Fruit fly (Drosophila melanogaster) whole organism, embryonic: ENCODE measurements around the gene lute.

ENCODE experiments used
- Ada2b ChIP-seq: fragments of 200-800 bp; sonication (Bioruptor generic); IDR thresholded peaks from 2 replicates; pipeline ENCODE4 v1.3.6; 2022; ENCODE audit warnings: missing biosample characterization, missing genetic modification characterization
- Asciz ChIP-seq: fragments of 200-800 bp; sonication (Bioruptor generic); optimal IDR thresholded peaks from 2 replicates; lab custom pipeline; 2017; ENCODE audit warnings: missing biosample characterization, mild to moderate bottlenecking, missing genetic modification characterization, missing genetic modification reagents
- BtbVII ChIP-seq: fragments of 200-800 bp; sonication (Bioruptor generic); optimal IDR thresholded peaks from 3 replicates; lab custom pipeline; 2017; ENCODE audit warnings: missing biosample characterization, mild to moderate bottlenecking, missing genetic modification characterization
- CG10209 ChIP-seq: fragments of 200-800 bp; sonication (Bioruptor generic); optimal IDR thresholded peaks from 3 replicates; lab custom pipeline; 2017; ENCODE audit warnings: missing biosample characterization, mild to moderate bottlenecking, missing genetic modification characterization, missing genetic modification reagents
- CG10274 ChIP-seq: fragments of 200-800 bp; sonication (Bioruptor generic); optimal IDR thresholded peaks from 3 replicates; lab custom pipeline; 2017; ENCODE audit warnings: missing biosample characterization, mild to moderate bottlenecking, missing genetic modification characterization
- CG11695 ChIP-seq: fragments of 200-800 bp; sonication (Bioruptor generic); IDR thresholded peaks from 3 replicates; pipeline ENCODE4 v1.3.6; 2022; ENCODE audit warnings: missing biosample characterization, missing genetic modification characterization
- CG12744 ChIP-seq: fragments of 200-800 bp; sonication (Bioruptor generic); optimal IDR thresholded peaks from 2 replicates; lab custom pipeline; 2016; ENCODE audit warnings: missing biosample characterization, missing genetic modification characterization
- CG14441 ChIP-seq: fragments of 200-800 bp; sonication (Bioruptor generic); IDR thresholded peaks from 2 replicates; pipeline ENCODE4 v1.3.6; 2022; ENCODE audit warnings: missing biosample characterization, missing genetic modification characterization
- CG15601 ChIP-seq: fragments of 200-800 bp; sonication (Bioruptor generic); optimal IDR thresholded peaks from 3 replicates; lab custom pipeline; 2019; ENCODE audit warnings: missing biosample characterization, mild to moderate bottlenecking, missing genetic modification characterization, moderate library complexity
- CG1647 ChIP-seq: fragments of 200-800 bp; sonication (Bioruptor generic); optimal IDR thresholded peaks from 3 replicates; lab custom pipeline; 2016; ENCODE audit warnings: missing biosample characterization, missing genetic modification characterization
- CG31224 ChIP-seq: fragments of 200-800 bp; sonication (Bioruptor generic); IDR thresholded peaks from 2 replicates; pipeline ENCODE4 v1.3.6; 2022; ENCODE audit warnings: missing biosample characterization, missing genetic modification characterization
- CG31441 ChIP-seq: fragments of 200-800 bp; sonication (Bioruptor generic); IDR thresholded peaks from 2 replicates; pipeline ENCODE4 v1.3.6; 2022; ENCODE audit warnings: missing biosample characterization, missing genetic modification characterization
- CG33213 ChIP-seq: fragments of 200-800 bp; sonication (Bioruptor generic); optimal IDR thresholded peaks from 3 replicates; lab custom pipeline; 2016; ENCODE audit warnings: missing biosample characterization, missing genetic modification characterization
- CG4328 ChIP-seq: fragments of 200-800 bp; sonication (Bioruptor generic); optimal IDR thresholded peaks from 3 replicates; lab custom pipeline; 2017; ENCODE audit warnings: missing biosample characterization, missing genetic modification reagents, missing genetic modification characterization
- CG6813 ChIP-seq: fragments of 200-800 bp; sonication (Bioruptor generic); optimal IDR thresholded peaks from 2 replicates; lab custom pipeline; 2017; ENCODE audit warnings: missing biosample characterization, missing genetic modification characterization, mild to moderate bottlenecking, moderate library complexity, missing genetic modification reagents
- CG7928 ChIP-seq: fragments of 200-800 bp; sonication (Bioruptor generic); optimal IDR thresholded peaks from 2 replicates; lab custom pipeline; 2017; ENCODE audit warnings: missing biosample characterization, mild to moderate bottlenecking, missing genetic modification characterization
- CG9215 ChIP-seq: fragments of 200-800 bp; sonication (Bioruptor generic); IDR thresholded peaks from 2 replicates; pipeline ENCODE4 v1.3.6; 2022; ENCODE audit warnings: missing biosample characterization, missing genetic modification characterization
- CG9876 ChIP-seq: fragments of 200-800 bp; sonication (Bioruptor generic); optimal IDR thresholded peaks from 2 replicates; lab custom pipeline; 2016; ENCODE audit warnings: missing biosample characterization, missing genetic modification characterization
- CTCF ChIP-seq: fragments of 200-800 bp; sonication (Bioruptor generic); optimal IDR thresholded peaks from 2 replicates; lab custom pipeline; 2017; ENCODE audit warnings: missing biosample characterization, mild to moderate bottlenecking, missing genetic modification characterization, moderate library complexity
- CoRest ChIP-seq: fragments of 200-800 bp; sonication (Bioruptor generic); optimal IDR thresholded peaks from 3 replicates; lab custom pipeline; 2018; ENCODE audit warnings: missing biosample characterization, mild to moderate bottlenecking, missing genetic modification characterization, moderate library complexity
- Dek ChIP-seq: fragments of 200-800 bp; sonication (Bioruptor generic); optimal IDR thresholded peaks from 3 replicates; lab custom pipeline; 2019; ENCODE audit warnings: missing biosample characterization, mild to moderate bottlenecking, missing genetic modification characterization, moderate library complexity
- Fer2 ChIP-seq: fragments of 200-800 bp; sonication (Bioruptor generic); optimal IDR thresholded peaks from 2 replicates; lab custom pipeline; 2018; ENCODE audit warnings: missing biosample characterization, mild to moderate bottlenecking, missing genetic modification characterization, moderate library complexity
- Gsc ChIP-seq: fragments of 200-800 bp; sonication (Bioruptor generic); IDR thresholded peaks from 2 replicates; pipeline ENCODE4 v1.3.6; 2022; ENCODE audit warnings: missing biosample characterization, missing genetic modification characterization
- Hmr ChIP-seq: fragments of 200-800 bp; sonication (Bioruptor generic); optimal IDR thresholded peaks from 3 replicates; lab custom pipeline; 2017; ENCODE audit warnings: mild to moderate bottlenecking, missing biosample characterization, missing genetic modification reagents, missing genetic modification characterization
- Hr3 ChIP-seq: fragments of 200-800 bp; sonication (Bioruptor generic); optimal IDR thresholded peaks from 3 replicates; lab custom pipeline; 2016; ENCODE audit warnings: missing biosample characterization, missing genetic modification characterization
- MESR4 ChIP-seq: fragments of 200-800 bp; sonication (Bioruptor generic); optimal IDR thresholded peaks from 2 replicates; lab custom pipeline; 2018; ENCODE audit warnings: missing biosample characterization, mild to moderate bottlenecking, missing genetic modification characterization, moderate library complexity
- MTF-1 ChIP-seq: fragments of 200-800 bp; sonication (Bioruptor generic); optimal IDR thresholded peaks from 2 replicates; lab custom pipeline; 2018; ENCODE audit warnings: missing biosample characterization, mild to moderate bottlenecking, missing genetic modification characterization, borderline replicate concordance
- Mad ChIP-seq: fragments of 200-800 bp; sonication (Bioruptor generic); optimal IDR thresholded peaks from 2 replicates; lab custom pipeline; 2016; ENCODE audit warnings: missing biosample characterization, missing genetic modification characterization
- Mes4 ChIP-seq: fragments of 200-800 bp; sonication (Bioruptor generic); optimal IDR thresholded peaks from 2 replicates; lab custom pipeline; 2016; ENCODE audit warnings: missing biosample characterization, missing genetic modification characterization
- TFAM ChIP-seq: fragments of 200-800 bp; sonication (Bioruptor generic); optimal IDR thresholded peaks from 2 replicates; lab custom pipeline; 2017; ENCODE audit warnings: missing biosample characterization, missing genetic modification characterization, inconsistent platforms
- YL-1 ChIP-seq: fragments of 200-800 bp; sonication (Bioruptor generic); optimal IDR thresholded peaks from 3 replicates; lab custom pipeline; 2017; ENCODE audit warnings: missing biosample characterization, mild to moderate bottlenecking, missing genetic modification characterization
- bab2 ChIP-seq: fragments of 200-800 bp; sonication (Bioruptor generic); optimal IDR thresholded peaks from 2 replicates; lab custom pipeline; 2016; ENCODE audit warnings: missing biosample characterization, missing genetic modification characterization
- crp ChIP-seq, 2 experiments: fragments of 200-800 bp; sonication (Bioruptor generic); optimal IDR thresholded peaks; 2 replicates in 1 of 2; 3 replicates in 1 of 2; lab custom pipeline; 2017; ENCODE audit warnings: missing biosample characterization in 2 of 2, missing genetic modification characterization in 2 of 2, mild to moderate bottlenecking in 1 of 2, moderate library complexity in 1 of 2
- danr ChIP-seq: fragments of 200-800 bp; sonication (Bioruptor generic); IDR thresholded peaks from 2 replicates; pipeline ENCODE4 v1.3.6; 2022; ENCODE audit warnings: missing biosample characterization, missing genetic modification characterization
- fd96Cb ChIP-seq: fragments of 200-800 bp; sonication (Bioruptor generic); optimal IDR thresholded peaks from 2 replicates; lab custom pipeline; 2018; ENCODE audit warnings: missing biosample characterization, mild to moderate bottlenecking, missing genetic modification characterization, moderate library complexity
- fru ChIP-seq: fragments of >200 bp; optimal IDR thresholded peaks from 2 replicates; lab custom pipeline; 2017
- gce ChIP-seq: fragments of 200-800 bp; sonication (Bioruptor generic); IDR thresholded peaks from 3 replicates; pipeline ENCODE4 v1.3.6; 2022; ENCODE audit warnings: missing biosample characterization, missing genetic modification characterization
- h ChIP-seq: fragments of >200 bp; optimal IDR thresholded peaks from 2 replicates; lab custom pipeline; 2017
- hkb ChIP-seq, 2 experiments: fragments of 200-800 bp in 1 of 2; fragments of >200 bp in 1 of 2; sonication (Bioruptor generic) in 1 of 2; IDR thresholded peaks in 1 of 2; optimal IDR thresholded peaks in 1 of 2; 2 replicates each; pipeline versions ENCODE4 v1.3.6 to Lab custom; 2017 to 2022; ENCODE audit warnings: missing biosample characterization in 1 of 2, missing genetic modification characterization in 1 of 2
- lbe ChIP-seq: fragments of 200-800 bp; sonication (Bioruptor generic); optimal IDR thresholded peaks from 2 replicates; lab custom pipeline; 2016; ENCODE audit warnings: missing biosample characterization, mild to moderate bottlenecking, missing genetic modification characterization
- mirr ChIP-seq: fragments of 200-800 bp; sonication (Bioruptor generic); optimal IDR thresholded peaks from 3 replicates; lab custom pipeline; 2018; ENCODE audit warnings: missing biosample characterization, mild to moderate bottlenecking, missing genetic modification characterization
- mld ChIP-seq: fragments of 200-800 bp; sonication (Bioruptor generic); IDR thresholded peaks from 3 replicates; pipeline ENCODE4 v1.3.6; 2022; ENCODE audit warnings: missing biosample characterization, missing genetic modification characterization; ENCODE audit not compliant: partially characterized antibody
- pho ChIP-seq: fragments of 200-800 bp; sonication (Bioruptor generic); optimal IDR thresholded peaks from 2 replicates; lab custom pipeline; 2016; ENCODE audit warnings: missing biosample characterization, missing genetic modification characterization
- pnt ChIP-seq: fragments of 200-800 bp; sonication (Bioruptor generic); optimal IDR thresholded peaks from 3 replicates; lab custom pipeline; 2016; ENCODE audit warnings: missing biosample characterization, missing genetic modification characterization
- pum ChIP-seq: fragments of 200-800 bp; sonication (Bioruptor generic); optimal IDR thresholded peaks from 2 replicates; lab custom pipeline; 2016; ENCODE audit warnings: missing biosample characterization, missing genetic modification characterization
- sens-2 ChIP-seq: fragments of 200-800 bp; sonication (Bioruptor generic); IDR thresholded peaks from 2 replicates; pipeline ENCODE4 v1.3.6; 2022; ENCODE audit warnings: missing biosample characterization, missing genetic modification characterization
- sima ChIP-seq: fragments of 200-800 bp; sonication (Bioruptor generic); optimal IDR thresholded peaks from 2 replicates; lab custom pipeline; 2016; ENCODE audit warnings: missing biosample characterization, missing genetic modification characterization
- trem ChIP-seq: fragments of 200-800 bp; optimal IDR thresholded peaks from 3 replicates; lab custom pipeline; 2019; ENCODE audit warnings: missing biosample characterization, mild to moderate bottlenecking, missing genetic modification characterization, moderate library complexity
- yki ChIP-seq: fragments of >200 bp; optimal IDR thresholded peaks from 3 replicates; lab custom pipeline; 2018
- zen ChIP-seq: fragments of 200-800 bp; sonication (Bioruptor generic); optimal IDR thresholded peaks from 3 replicates; lab custom pipeline; 2018; ENCODE audit warnings: missing biosample characterization, mild to moderate bottlenecking, missing genetic modification characterization, moderate library complexity
- zen2 ChIP-seq: fragments of 200-800 bp; sonication (Bioruptor generic); IDR thresholded peaks from 3 replicates; pipeline ENCODE4 v1.3.6; 2022; ENCODE audit warnings: missing biosample characterization, missing genetic modification characterization; ENCODE audit not compliant: partially characterized antibody

Gene lute

dm6 chr3R:17386168-17386819, 6.5 kb downstream of the lute start (continued):
- TF ChIP-seq mirr (GFP tag; lab: Kevin White, UChicago): no peak
- TF ChIP-seq CG10274 (GFP tag; lab: Kevin White, UChicago): no peak
- TF ChIP-seq pho (GFP tag; lab: Kevin White, UChicago): no peak
- TF ChIP-seq Asciz (GFP tag; lab: Kevin White, UChicago): peak; percentile 76
- TF ChIP-seq fru (lab: Kevin White, UChicago): no peak
- no peak for TF ChIP-seq Mes4 (GFP tag; lab: Kevin White, UChicago)
- TF ChIP-seq MESR4 (GFP tag; lab: Kevin White, UChicago): no peak
- TF ChIP-seq CTCF (GFP tag; lab: Kevin White, UChicago): no peak
- peak; percentile 65 for TF ChIP-seq trem (tag; lab: Kevin White, UChicago)
- no peak for TF ChIP-seq sima (GFP tag; lab: Kevin White, UChicago)
- TF ChIP-seq Gsc (GFP tag; lab: Robert Waterston, UW): peak; percentile 55; the same call in 1 of the 2 replicates
- peak; percentile 56 for TF ChIP-seq CG14441 (GFP tag; lab: Robert Waterston, UW)
- TF ChIP-seq CG33213: no peak
- peak; percentile 65 for TF ChIP-seq CG31441 (GFP tag; lab: Robert Waterston, UW)
- TF ChIP-seq Hmr (GFP tag; lab: Kevin White, UChicago): peak; percentile 30
- no peak for TF ChIP-seq Mad (GFP tag; lab: Kevin White, UChicago)
- TF ChIP-seq CG9215 (GFP tag; lab: Robert Waterston, UW): no peak
- peak; percentile 42 for TF ChIP-seq CG4328 (GFP tag; lab: Kevin White, UChicago)
- peak; percentile 60 for TF ChIP-seq sens-2
- peak; percentile 35 for TF ChIP-seq zen (tag; lab: Kevin White, UChicago)
- TF ChIP-seq crp (GFP tag; optimal IDR thresholded peaks at IDR 0.05; lab: Kevin White, UChicago): no peak
- TF ChIP-seq Dek (tag; lab: Kevin White, UChicago): no peak
- peak; percentile 57 for TF ChIP-seq lbe (GFP tag; lab: Kevin White, UChicago)
- peak; percentile 46 for TF ChIP-seq bab2 (GFP tag; lab: Kevin White, UChicago)
- TF ChIP-seq CG11695 (GFP tag; lab: Robert Waterston, UW): peak; percentile 61; the same call in 1 of the 3 replicates
- no peak for TF ChIP-seq CG12744
- peak; percentile 38 for TF ChIP-seq pum (GFP tag; lab: Kevin White, UChicago)
- TF ChIP-seq CG7928 (GFP tag; lab: Kevin White, UChicago): no peak
- TF ChIP-seq CG9876: no peak
- peak; percentile 32 for TF ChIP-seq pnt (GFP tag; lab: Kevin White, UChicago)
- no peak for TF ChIP-seq hkb (optimal IDR thresholded peaks at IDR 0.05; lab: Kevin White, UChicago)
- peak; percentile 86 for TF ChIP-seq hkb (GFP tag; IDR thresholded peaks at IDR 0.05; lab: Robert Waterston, UW)
- TF ChIP-seq zen2 (GFP tag; lab: Robert Waterston, UW): no peak
- no peak for TF ChIP-seq h (lab: Kevin White, UChicago)
- peak; percentile 32 for TF ChIP-seq YL-1 (GFP tag; lab: Kevin White, UChicago)
- TF ChIP-seq CG1647 (GFP tag; lab: Kevin White, UChicago): peak; percentile 23
- peak; percentile 62 for TF ChIP-seq Hr3 (GFP tag; lab: Kevin White, UChicago)
- no peak for TF ChIP-seq TFAM (GFP tag; lab: Kevin White, UChicago)
- peak; percentile 43 for TF ChIP-seq MTF-1 (GFP tag; lab: Kevin White, UChicago)
- TF ChIP-seq CG10209 (GFP tag; lab: Kevin White, UChicago): peak; percentile 44
- peak; percentile 72 for TF ChIP-seq CoRest (tag; lab: Kevin White, UChicago)
- peak; percentile 59 for TF ChIP-seq CG15601 (tag; lab: Kevin White, UChicago)
- TF ChIP-seq CG6813: peak; percentile 56
- TF ChIP-seq Ada2b (GFP tag; lab: Robert Waterston, UW): peak; percentile 63
- 0 out of 3 replicates have a peak, but pooled peaks have one; percentile 70 for TF ChIP-seq gce (GFP tag; lab: Robert Waterston, UW)
- TF ChIP-seq CG31224: no peak; the same call in 1 of the 2 replicates
- TF ChIP-seq fd96Cb (tag; lab: Kevin White, UChicago): peak; percentile 83
- no peak for TF ChIP-seq yki (lab: Kevin White, UChicago)
- no peak for TF ChIP-seq mld
- peak; percentile 42 for TF ChIP-seq BtbVII (GFP tag; lab: Kevin White, UChicago)
- TF ChIP-seq danr (GFP tag; lab: Robert Waterston, UW): peak; percentile 25; the same call in 1 of the 2 replicates
- peak; percentile 42 for TF ChIP-seq Fer2 (tag; lab: Kevin White, UChicago)
